Fruit fly (Drosophila melanogaster): ENCODE measurements around the gene msl-3.

DNA sequence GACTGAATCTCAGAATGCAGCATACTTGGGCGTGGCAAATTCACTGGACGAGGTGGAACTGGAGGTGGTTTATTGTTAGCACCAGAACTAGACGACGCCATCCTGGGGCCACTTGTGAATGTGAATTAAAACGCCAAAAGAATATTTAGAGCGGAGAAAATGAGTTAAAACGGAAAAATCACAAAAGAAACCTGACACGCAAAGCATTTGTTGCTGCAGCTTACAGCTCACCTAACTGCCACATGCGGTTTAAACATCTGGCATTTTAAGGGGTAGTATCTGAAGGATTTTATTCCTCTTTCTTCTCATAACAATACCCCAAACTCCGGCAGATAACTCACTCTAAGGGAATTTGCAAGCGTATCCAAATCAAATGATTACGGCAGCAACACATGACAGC is 50.2 kb downstream of the msl-3 start, which contains the start of gene CG34030:
- TF ChIP-seq EcR (GFP tag; optimal IDR thresholded peaks at IDR 0.05), result no peak
- no peak for TF ChIP-seq psq (optimal IDR thresholded peaks at IDR 0.05)
- no peak for TF ChIP-seq Dll (optimal IDR thresholded peaks at IDR 0.05)
